Worm (Caenorhabditis elegans) whole organism, late embryonic: ENCODE data around the gene ins-8.

Experiments used
- C08G9.2 ChIP-seq: sonication (generic microtip); optimal IDR thresholded peaks from 2 replicates; lab custom pipeline; 2016; ENCODE audit warnings: mild to moderate bottlenecking, missing genetic modification characterization, moderate library complexity, missing compliant biosample characterization
- C38D4.7 ChIP-seq: fragments of 200-800 bp; sonication (Bioruptor generic); optimal IDR thresholded peaks from 2 replicates; lab custom pipeline; 2018; ENCODE audit warnings: mild to moderate bottlenecking, missing genetic modification characterization, moderate library complexity, missing compliant biosample characterization
- F13H6.1 ChIP-seq: sonication (generic microtip); optimal IDR thresholded peaks from 2 replicates; lab custom pipeline; 2016; ENCODE audit warnings: missing genetic modification characterization, missing compliant biosample characterization
- K02D7.2 ChIP-seq: sonication (generic microtip); optimal IDR thresholded peaks from 2 replicates; lab custom pipeline; 2017; ENCODE audit warnings: mild to moderate bottlenecking, missing genetic modification characterization, missing compliant biosample characterization
- K09A11.1 ChIP-seq: sonication (generic microtip); optimal IDR thresholded peaks from 2 replicates; lab custom pipeline; 2017; ENCODE audit warnings: antibody characterized with exemption, mild to moderate bottlenecking, missing genetic modification characterization, missing compliant biosample characterization; ENCODE audit not compliant: insufficient read depth
- T23F11.4 ChIP-seq: fragments of 200-800 bp; sonication (Bioruptor generic); optimal IDR thresholded peaks from 2 replicates; lab custom pipeline; 2018; ENCODE audit warnings: mild to moderate bottlenecking, missing genetic modification characterization, missing compliant biosample characterization
- Y22D7AL.16 ChIP-seq: sonication (generic microtip); optimal IDR thresholded peaks from 2 replicates; lab custom pipeline; 2016; ENCODE audit warnings: missing genetic modification characterization, missing compliant biosample characterization
- ahr-1 ChIP-seq: sonication (generic microtip); optimal IDR thresholded peaks from 2 replicates; lab custom pipeline; 2016; ENCODE audit warnings: missing genetic modification characterization, missing compliant biosample characterization
- ceh-14 ChIP-seq: sonication (generic microtip); optimal IDR thresholded peaks from 2 replicates; lab custom pipeline; 2016; ENCODE audit warnings: missing genotype, missing genetic modification characterization, missing compliant biosample characterization
- ceh-18 ChIP-seq: sonication (generic microtip); optimal IDR thresholded peaks from 2 replicates; lab custom pipeline; 2016; ENCODE audit warnings: missing genetic modification characterization, missing compliant biosample characterization
- ceh-19 ChIP-seq: fragments of 200-800 bp; sonication (Bioruptor generic); optimal IDR thresholded peaks from 2 replicates; lab custom pipeline; 2018; ENCODE audit warnings: mild to moderate bottlenecking, missing genetic modification characterization, missing compliant biosample characterization
- ceh-2 ChIP-seq: sonication (generic microtip); optimal IDR thresholded peaks from 2 replicates; lab custom pipeline; 2016; ENCODE audit warnings: missing genotype, missing genetic modification characterization, missing compliant biosample characterization
- ceh-24 ChIP-seq: sonication (generic microtip); optimal IDR thresholded peaks from 2 replicates; lab custom pipeline; 2016; ENCODE audit warnings: mild to moderate bottlenecking, missing genetic modification characterization, missing compliant biosample characterization
- ceh-30 ChIP-seq: fragments of 150-350 bp; optimal IDR thresholded peaks from 2 replicates; lab custom pipeline; 2014; ENCODE audit warnings: missing biosample characterization, missing genetic modification characterization
- ceh-34 ChIP-seq: sonication (generic microtip); optimal IDR thresholded peaks from 2 replicates; lab custom pipeline; 2016; ENCODE audit warnings: mild to moderate bottlenecking, missing genetic modification characterization, missing compliant biosample characterization
- ceh-45 ChIP-seq: fragments of 200-800 bp; sonication (Bioruptor generic); IDR thresholded peaks from 2 replicates; pipeline ENCODE4 v1.3.6; 2022; ENCODE audit warnings: missing genetic modification reagents, missing genetic modification characterization, missing compliant biosample characterization
- che-1 ChIP-seq: sonication (generic microtip); optimal IDR thresholded peaks from 2 replicates; lab custom pipeline; 2016; ENCODE audit warnings: mild to moderate bottlenecking, missing genetic modification characterization, missing compliant biosample characterization
- dmd-4 ChIP-seq: sonication (generic microtip); optimal IDR thresholded peaks from 2 replicates; lab custom pipeline; 2016; ENCODE audit warnings: borderline replicate concordance, missing genetic modification characterization, missing compliant biosample characterization
- elt-4 ChIP-seq: sonication (generic microtip); optimal IDR thresholded peaks from 2 replicates; lab custom pipeline; 2016; ENCODE audit warnings: missing genetic modification characterization, missing compliant biosample characterization
- ets-4 ChIP-seq: sonication (generic microtip); optimal IDR thresholded peaks from 2 replicates; lab custom pipeline; 2016; ENCODE audit warnings: missing genetic modification characterization, missing compliant biosample characterization
- fkh-10 ChIP-seq: fragments of 150-350 bp; optimal IDR thresholded peaks from 2 replicates; lab custom pipeline; 2014; ENCODE audit warnings: missing biosample characterization, missing genetic modification reagents, missing genetic modification characterization
- fkh-6 ChIP-seq: sonication (generic microtip); optimal IDR thresholded peaks from 2 replicates; lab custom pipeline; 2016; ENCODE audit warnings: missing genetic modification characterization, missing compliant biosample characterization
- gmeb-2 ChIP-seq: sonication (generic microtip); optimal IDR thresholded peaks from 2 replicates; lab custom pipeline; 2016; ENCODE audit warnings: missing genetic modification characterization, inconsistent platforms, missing compliant biosample characterization
- hlh-13 ChIP-seq: fragments of 200-800 bp; sonication (Bioruptor generic); optimal IDR thresholded peaks from 2 replicates; lab custom pipeline; 2018; ENCODE audit warnings: mild to moderate bottlenecking, missing genetic modification characterization, missing compliant biosample characterization
- hlh-30 ChIP-seq: sonication (generic microtip); optimal IDR thresholded peaks from 2 replicates; lab custom pipeline; 2017; ENCODE audit warnings: antibody characterized with exemption, missing genetic modification characterization, missing compliant biosample characterization; ENCODE audit not compliant: insufficient read depth
- hlh-8 ChIP-seq: sonication (generic microtip); optimal IDR thresholded peaks from 2 replicates; lab custom pipeline; 2016; ENCODE audit warnings: missing genotype, missing genetic modification characterization, missing compliant biosample characterization
- lim-6 ChIP-seq: sonication (generic microtip); optimal IDR thresholded peaks from 2 replicates; lab custom pipeline; 2016; ENCODE audit warnings: missing genetic modification characterization, missing compliant biosample characterization
- lin-11 ChIP-seq: fragments of 200-800 bp; sonication (Bioruptor generic); optimal IDR thresholded peaks from 2 replicates; lab custom pipeline; 2018; ENCODE audit warnings: mild to moderate bottlenecking, missing genetic modification characterization, missing compliant biosample characterization
- madf-2 ChIP-seq: sonication (generic microtip); optimal IDR thresholded peaks from 2 replicates; lab custom pipeline; 2017; ENCODE audit warnings: missing genetic modification characterization, missing compliant biosample characterization
- mec-3 ChIP-seq: sonication (generic microtip); optimal IDR thresholded peaks from 2 replicates; lab custom pipeline; 2016; ENCODE audit warnings: borderline replicate concordance, missing genetic modification characterization, missing compliant biosample characterization
- nfya-1 ChIP-seq: sonication (generic microtip); optimal IDR thresholded peaks from 2 replicates; lab custom pipeline; 2017; ENCODE audit warnings: missing genetic modification characterization, mild to moderate bottlenecking, missing compliant biosample characterization, antibody characterized with exemption, moderate library complexity
- nhr-11 ChIP-seq: fragments of 150-350 bp; optimal IDR thresholded peaks from 2 replicates; lab custom pipeline; 2014; ENCODE audit warnings: missing biosample characterization, missing genetic modification characterization
- nhr-232 ChIP-seq: sonication (generic microtip); optimal IDR thresholded peaks from 2 replicates; lab custom pipeline; 2016; ENCODE audit warnings: missing genetic modification characterization, missing compliant biosample characterization
- npax-4 ChIP-seq: sonication (generic microtip); optimal IDR thresholded peaks from 2 replicates; lab custom pipeline; 2016; ENCODE audit warnings: missing genetic modification characterization, missing compliant biosample characterization
- odd-2 ChIP-seq: sonication (generic microtip); optimal IDR thresholded peaks from 2 replicates; lab custom pipeline; 2017; ENCODE audit warnings: antibody characterized with exemption, mild to moderate bottlenecking, missing genetic modification characterization, missing compliant biosample characterization
- pag-3 ChIP-seq: sonication (generic microtip); optimal IDR thresholded peaks from 2 replicates; lab custom pipeline; 2016; ENCODE audit warnings: missing compliant biosample characterization, missing genetic modification characterization, borderline replicate concordance
- pat-9 ChIP-seq: fragments of 200-800 bp; sonication (Bioruptor generic); optimal IDR thresholded peaks from 2 replicates; lab custom pipeline; 2018; ENCODE audit warnings: mild to moderate bottlenecking, missing genetic modification characterization, moderate library complexity, missing compliant biosample characterization
- pax-1 ChIP-seq: fragments of 150-350 bp; optimal IDR thresholded peaks from 2 replicates; lab custom pipeline; 2014; ENCODE audit warnings: missing biosample characterization, missing genetic modification characterization
- pha-4 ChIP-seq: fragments of 150-350 bp; optimal IDR thresholded peaks from 2 replicates; lab custom pipeline; 2018; ENCODE audit warnings: missing biosample characterization, missing genetic modification reagents, missing genetic modification characterization
- pqm-1 ChIP-seq: sonication (generic microtip); optimal IDR thresholded peaks from 2 replicates; lab custom pipeline; 2016; ENCODE audit warnings: missing genetic modification characterization, missing compliant biosample characterization
- ref-2 ChIP-seq: sonication (generic microtip); optimal IDR thresholded peaks from 2 replicates; lab custom pipeline; 2016; ENCODE audit warnings: missing genetic modification characterization, missing compliant biosample characterization
- rnt-1 ChIP-seq: sonication (generic microtip); optimal IDR thresholded peaks from 2 replicates; lab custom pipeline; 2016; ENCODE audit warnings: missing genetic modification characterization, missing compliant biosample characterization
- sdc-2 ChIP-seq: sonication (generic microtip); optimal IDR thresholded peaks from 2 replicates; lab custom pipeline; 2016; ENCODE audit warnings: missing genotype, missing genetic modification characterization, missing compliant biosample characterization
- sox-4 ChIP-seq: sonication (generic microtip); optimal IDR thresholded peaks from 2 replicates; lab custom pipeline; 2017; ENCODE audit warnings: mild to moderate bottlenecking, missing genetic modification characterization, inconsistent platforms, missing compliant biosample characterization
- syd-9 ChIP-seq: sonication (generic microtip); optimal IDR thresholded peaks from 2 replicates; lab custom pipeline; 2016; ENCODE audit warnings: mild to moderate bottlenecking, missing genetic modification characterization, moderate library complexity, missing compliant biosample characterization
- tbx-7 ChIP-seq: sonication (generic microtip); optimal IDR thresholded peaks from 2 replicates; lab custom pipeline; 2016; ENCODE audit warnings: missing genotype, missing genetic modification characterization, missing compliant biosample characterization
- ttx-3 ChIP-seq: sonication (generic microtip); optimal IDR thresholded peaks from 2 replicates; lab custom pipeline; 2016; ENCODE audit warnings: missing genetic modification reagents, missing genetic modification characterization, missing compliant biosample characterization
- unc-42 ChIP-seq: sonication (generic microtip); optimal IDR thresholded peaks from 2 replicates; lab custom pipeline; 2016; ENCODE audit warnings: missing genotype, missing genetic modification characterization, missing compliant biosample characterization
- unc-55 ChIP-seq: sonication (generic microtip); optimal IDR thresholded peaks from 2 replicates; lab custom pipeline; 2017; ENCODE audit warnings: missing biosample characterization, missing genetic modification reagents, missing genetic modification characterization
- unc-86 ChIP-seq: sonication (generic microtip); optimal IDR thresholded peaks from 2 replicates; lab custom pipeline; 2016; ENCODE audit warnings: missing genetic modification characterization, missing compliant biosample characterization
- ztf-16 ChIP-seq: sonication (generic microtip); optimal IDR thresholded peaks from 2 replicates; lab custom pipeline; 2017; ENCODE audit warnings: missing genetic modification characterization, missing compliant biosample characterization

Gene ins-8

DNA sequence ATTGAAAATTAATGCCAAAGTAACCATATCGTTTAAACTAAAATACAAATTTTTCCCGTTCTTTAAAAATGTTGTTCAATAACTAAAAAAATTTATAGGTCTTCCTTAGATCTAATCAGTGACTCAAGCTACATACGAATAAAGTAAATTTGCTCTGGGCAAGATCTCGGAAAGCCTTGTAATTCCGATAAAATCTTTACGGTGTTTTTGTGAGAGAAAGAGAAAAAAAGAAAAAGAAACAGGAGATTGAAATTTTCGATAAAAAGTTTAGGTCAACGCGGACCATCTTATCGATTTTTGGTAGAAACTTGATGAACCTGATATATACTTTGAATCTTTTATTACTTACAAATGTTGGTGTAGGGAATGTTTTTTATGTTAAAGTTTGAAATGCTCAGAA is 42.4 kb upstream of the ins-8 start:
- TF ChIP-seq pag-3 (no peak), ref-2 (tag; lab: Kevin White, UChicago) (no peak), lin-11 (tag; lab: Kevin White, UChicago) (no peak), hlh-13 (GFP tag; lab: Kevin White, UChicago) (no peak), nhr-232 (no peak), ets-4 (no peak), pat-9 (tag; lab: Kevin White, UChicago) (no peak)

DNA sequence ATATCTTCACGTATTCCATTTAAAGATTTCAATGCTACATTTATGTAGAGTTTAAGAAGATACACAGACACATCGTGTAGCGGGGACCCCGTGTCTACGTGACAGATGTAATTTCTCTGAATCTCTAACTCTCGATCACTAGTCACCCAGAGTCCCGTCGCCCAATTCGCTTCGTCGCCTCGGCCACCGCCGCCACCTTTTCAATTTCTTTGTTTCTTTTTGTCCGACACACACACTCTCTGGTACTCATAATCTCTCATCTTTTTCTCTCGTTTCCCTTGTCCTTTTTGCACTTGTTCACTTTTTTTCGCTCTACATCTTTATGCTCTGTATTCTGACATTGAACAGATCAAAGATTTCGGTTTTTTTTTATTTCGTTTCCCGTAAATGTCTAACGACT is 37.7 kb upstream of the ins-8 start:
- TF ChIP-seq nhr-232 (no peak), syd-9 (tag; lab: Kevin White, UChicago) (peak; percentile 22), elt-4 (tag; lab: Kevin White, UChicago) (no peak), pqm-1 (tag; lab: Kevin White, UChicago) (no peak), fkh-10 (GFP tag; lab: Kevin White, UChicago) (no peak), ets-4 (no peak), ceh-19 (GFP tag; lab: Kevin White, UChicago) (no peak), hlh-13 (GFP tag; lab: Kevin White, UChicago) (no peak), sox-4 (no peak), ceh-30 (tag; lab: Kevin White, UChicago) (no peak), rnt-1 (tag; lab: Kevin White, UChicago) (peak; percentile 66), pat-9 (tag; lab: Kevin White, UChicago) (peak; percentile 3), fkh-6 (tag; lab: Kevin White, UChicago) (no peak), ztf-16 (no peak), ceh-45 (GFP tag; lab: Robert Waterston, UW) (no peak), Y22D7AL.16 (no peak), unc-42 (tag; lab: Kevin White, UChicago) (no peak), C38D4.7 (GFP tag; lab: Kevin White, UChicago) (no peak), C08G9.2 (tag; lab: Kevin White, UChicago) (no peak), K02D7.2 (no peak), che-1 (no peak), lin-11 (tag; lab: Kevin White, UChicago) (no peak), ahr-1 (tag; lab: Kevin White, UChicago) (no peak), mec-3 (no peak), nhr-11 (tag; lab: Kevin White, UChicago) (no peak), unc-55 (GFP tag; lab: Kevin White, UChicago) (peak; percentile 64), ceh-18 (tag; lab: Kevin White, UChicago) (peak; percentile 87), ref-2 (tag; lab: Kevin White, UChicago) (no peak), gmeb-2 (tag; lab: Kevin White, UChicago) (no peak), ceh-2 (tag; lab: Kevin White, UChicago) (no peak), F13H6.1 (tag; lab: Kevin White, UChicago) (peak; percentile 17), K09A11.1 (no peak), npax-4 (no peak), unc-86 (tag; lab: Kevin White, UChicago) (no peak), madf-2 (tag; lab: Kevin White, UChicago) (no peak), hlh-30 (tag; lab: Kevin White, UChicago) (no peak), ceh-14 (tag; lab: Kevin White, UChicago) (peak; percentile 12), ceh-24 (tag; lab: Kevin White, UChicago) (no peak), pax-1 (tag; lab: Kevin White, UChicago) (no peak), dmd-4 (tag; lab: Kevin White, UChicago) (no peak), tbx-7 (tag; lab: Kevin White, UChicago) (no peak), T23F11.4 (GFP tag; lab: Kevin White, UChicago) (no peak), sdc-2 (tag; lab: Kevin White, UChicago) (no peak), odd-2 (no peak), pag-3 (no peak), hlh-8 (peak; percentile 49), lim-6 (tag; lab: Kevin White, UChicago) (no peak), nfya-1 (tag; lab: Kevin White, UChicago) (peak; percentile 77), ceh-34 (tag; lab: Kevin White, UChicago) (peak; percentile 19), pha-4 (tag; lab: Kevin White, UChicago) (no peak), ttx-3 (tag; lab: Kevin White, UChicago) (no peak)
